Comparison of ENCODE assay signal across 1 worm cellular context in genomic region chrIV:13093677-13094076, ce11.
TF ChIP-seq lines count a peak whose summit lies in the region.

Gene prcc-1 (minus strand): TSS chrIV:13093795.
Gene C39E9.12 (plus strand): TSS chrIV:13094007.

TF ChIP-seq in whole organism, L4 larva, 104 proteins besides CTCF, POLR2A, EP300 and RAD21 (continued from another document):
- TF ChIP-seq dmd-9 (GFP tag; IDR thresholded peaks at IDR 0.05; lab: Robert Waterston, UW) (no peak), set-16 (GFP tag; IDR thresholded peaks at IDR 0.05; lab: Robert Waterston, UW) (no peak), F44E2.7 (GFP tag; IDR thresholded peaks at IDR 0.05; lab: Robert Waterston, UW) (no peak), rbr-2 (tag; optimal IDR thresholded peaks at IDR 0.05; lab: Kevin White, UChicago) (peak; percentile 10), F26F4.8 (GFP tag; conservative IDR thresholded peaks at IDR 0.05; lab: Robert Waterston, UW) (no peak), daf-12 (tag; optimal IDR thresholded peaks at IDR 0.05; lab: Kevin White, UChicago) (no peak), ceh-82 (tag; optimal IDR thresholded peaks at IDR 0.05; lab: Kevin White, UChicago) (no peak), nhr-237 (tag; optimal IDR thresholded peaks at IDR 0.05; lab: Kevin White, UChicago) (no peak), dve-1 (tag; optimal IDR thresholded peaks at IDR 0.05; lab: Kevin White, UChicago; ENCODE audit: insufficient read depth) (peak; percentile 53), Y105C5A.15 (GFP tag; IDR thresholded peaks at IDR 0.05; lab: Robert Waterston, UW) (no peak), nhr-102 (tag; optimal IDR thresholded peaks at IDR 0.05; lab: Kevin White, UChicago) (no peak), sdz-12 (GFP tag; optimal IDR thresholded peaks at IDR 0.05; lab: Kevin White, UChicago) (no peak)
